Fruit fly (Drosophila melanogaster) whole organism, embryonic: ENCODE data around the gene CG32276.

Experiments
- Asciz ChIP-seq: fragments of 200-800 bp; sonication (Bioruptor generic); optimal IDR thresholded peaks from 2 replicates; lab custom pipeline; 2017; ENCODE audit warnings: missing biosample characterization, mild to moderate bottlenecking, missing genetic modification characterization, missing genetic modification reagents
- Awh ChIP-seq: fragments of 200-800 bp; sonication (Bioruptor generic); IDR thresholded peaks from 2 replicates; pipeline ENCODE4, ENCODE4 v1.3.6; 2022; ENCODE audit warnings: missing biosample characterization, missing genetic modification characterization
- B-H1 ChIP-seq: fragments of 200-800 bp; sonication (Bioruptor generic); IDR thresholded peaks from 3 replicates; pipeline ENCODE4 v1.3.6; 2022; ENCODE audit warnings: missing biosample characterization, missing genetic modification characterization
- CG10274 ChIP-seq: fragments of 200-800 bp; sonication (Bioruptor generic); optimal IDR thresholded peaks from 3 replicates; lab custom pipeline; 2017; ENCODE audit warnings: missing biosample characterization, mild to moderate bottlenecking, missing genetic modification characterization
- CG10959 ChIP-seq: fragments of 200-800 bp; sonication (Bioruptor generic); IDR thresholded peaks from 2 replicates; pipeline ENCODE4 v1.3.6; 2022; ENCODE audit warnings: missing biosample characterization, missing genetic modification characterization
- CG10979 ChIP-seq: fragments of 200-800 bp; sonication (Bioruptor generic); optimal IDR thresholded peaks from 2 replicates; lab custom pipeline; 2018; ENCODE audit warnings: missing biosample characterization, mild to moderate bottlenecking, missing genetic modification characterization, moderate library complexity
- CG11504 ChIP-seq: fragments of 200-800 bp; sonication (Bioruptor generic); optimal IDR thresholded peaks from 3 replicates; lab custom pipeline; 2019; ENCODE audit warnings: missing biosample characterization, mild to moderate bottlenecking, missing genetic modification characterization, moderate library complexity
- CG12299 ChIP-seq: fragments of 200-800 bp; sonication (Bioruptor generic); optimal IDR thresholded peaks from 2 replicates; lab custom pipeline; 2018; ENCODE audit warnings: missing biosample characterization, mild to moderate bottlenecking, missing genetic modification characterization
- CG12391 ChIP-seq: fragments of 200-800 bp; sonication (Bioruptor generic); optimal IDR thresholded peaks from 3 replicates; lab custom pipeline; 2018; ENCODE audit warnings: missing biosample characterization, mild to moderate bottlenecking, missing genetic modification characterization, moderate library complexity
- CG12659 ChIP-seq: fragments of 200-800 bp; sonication (Bioruptor generic); optimal IDR thresholded peaks from 3 replicates; lab custom pipeline; 2017; ENCODE audit warnings: mild to moderate bottlenecking, missing biosample characterization, missing genetic modification reagents, missing genetic modification characterization
- CG14667 ChIP-seq: fragments of 200-800 bp; sonication (Bioruptor generic); IDR thresholded peaks from 2 replicates; pipeline ENCODE4 v1.3.6; 2022; ENCODE audit warnings: missing biosample characterization, missing genetic modification characterization
- CG14710 ChIP-seq: fragments of 200-800 bp; sonication (Bioruptor generic); optimal IDR thresholded peaks from 3 replicates; lab custom pipeline; 2019; ENCODE audit warnings: missing biosample characterization, mild to moderate bottlenecking, missing genetic modification characterization, moderate library complexity
- CG15601 ChIP-seq: fragments of 200-800 bp; sonication (Bioruptor generic); optimal IDR thresholded peaks from 3 replicates; lab custom pipeline; 2019; ENCODE audit warnings: missing biosample characterization, mild to moderate bottlenecking, missing genetic modification characterization, moderate library complexity
- CG16815 ChIP-seq: fragments of 200-800 bp; sonication (Bioruptor generic); optimal IDR thresholded peaks from 3 replicates; lab custom pipeline; 2017; ENCODE audit warnings: missing biosample characterization, mild to moderate bottlenecking, missing genetic modification characterization
- CG18764 ChIP-seq: fragments of 200-800 bp; sonication (Bioruptor generic); optimal IDR thresholded peaks from 3 replicates; lab custom pipeline; 2016; ENCODE audit warnings: missing biosample characterization, missing genetic modification characterization
- CG30403 ChIP-seq: fragments of 200-800 bp; sonication (Bioruptor generic); optimal IDR thresholded peaks from 3 replicates; lab custom pipeline; 2016; ENCODE audit warnings: missing biosample characterization, missing genetic modification characterization
- CG3163 ChIP-seq: fragments of 200-800 bp; sonication (Bioruptor generic); optimal IDR thresholded peaks from 3 replicates; lab custom pipeline; 2016; ENCODE audit warnings: missing biosample characterization, missing genetic modification characterization
- CG3407 ChIP-seq: fragments of 200-800 bp; sonication (Bioruptor generic); optimal IDR thresholded peaks from 2 replicates; lab custom pipeline; 2018; ENCODE audit warnings: missing biosample characterization, mild to moderate bottlenecking, missing genetic modification characterization
- CG34376 ChIP-seq: fragments of 200-800 bp; sonication (Bioruptor generic); optimal IDR thresholded peaks from 2 replicates; lab custom pipeline; 2018; ENCODE audit warnings: missing biosample characterization, mild to moderate bottlenecking, missing genetic modification characterization
- CG4820 ChIP-seq: fragments of 200-800 bp; sonication (Bioruptor generic); optimal IDR thresholded peaks from 3 replicates; lab custom pipeline; 2016; ENCODE audit warnings: missing biosample characterization, missing genetic modification characterization
- CG6765 ChIP-seq: fragments of 200-800 bp; sonication (Bioruptor generic); optimal IDR thresholded peaks from 3 replicates; lab custom pipeline; 2017; ENCODE audit warnings: missing biosample characterization, mild to moderate bottlenecking, missing genetic modification characterization
- CG6813 ChIP-seq: fragments of 200-800 bp; sonication (Bioruptor generic); optimal IDR thresholded peaks from 2 replicates; lab custom pipeline; 2017; ENCODE audit warnings: missing biosample characterization, missing genetic modification characterization, mild to moderate bottlenecking, moderate library complexity, missing genetic modification reagents
- CG7839 ChIP-seq: fragments of 200-800 bp; sonication (Bioruptor generic); optimal IDR thresholded peaks from 3 replicates; lab custom pipeline; 2018; ENCODE audit warnings: missing biosample characterization, mild to moderate bottlenecking, missing genetic modification characterization, moderate library complexity
- CG9817 ChIP-seq: fragments of 200-800 bp; sonication (Bioruptor generic); optimal IDR thresholded peaks from 2 replicates; lab custom pipeline; 2018; ENCODE audit warnings: missing biosample characterization, mild to moderate bottlenecking, missing genetic modification characterization, moderate library complexity
- Dll ChIP-seq: fragments of 200-800 bp; sonication (Bioruptor generic); IDR thresholded peaks from 4 replicates; pipeline ENCODE4 v1.3.6; 2022; ENCODE audit warnings: missing biosample characterization, missing genetic modification characterization; ENCODE audit not compliant: partially characterized antibody
- Doc3 ChIP-seq: fragments of 200-800 bp; sonication (Bioruptor generic); IDR thresholded peaks from 3 replicates; pipeline ENCODE4 v1.3.6; 2022; ENCODE audit warnings: missing biosample characterization, missing genetic modification characterization; ENCODE audit not compliant: partially characterized antibody
- Eip74EF ChIP-seq, 2 experiments: fragments of 200-800 bp in 1 of 2; fragments of >200 bp in 1 of 2; sonication (Bioruptor generic) in 1 of 2; optimal IDR thresholded peaks; 2 replicates each; lab custom pipeline; 2017 to 2019; ENCODE audit warnings: missing biosample characterization in 2 of 2, missing genetic modification characterization in 2 of 2, mild to moderate bottlenecking in 1 of 2, moderate library complexity in 1 of 2
- Hand ChIP-seq: fragments of 200-800 bp; sonication (Bioruptor generic); optimal IDR thresholded peaks from 2 replicates; lab custom pipeline; 2017; ENCODE audit warnings: mild to moderate bottlenecking, missing biosample characterization, missing genetic modification reagents, missing genetic modification characterization
- Hmx ChIP-seq: fragments of 200-800 bp; sonication (Bioruptor generic); optimal IDR thresholded peaks from 2 replicates; lab custom pipeline; 2016; ENCODE audit warnings: missing biosample characterization, missing genetic modification characterization
- Hr39 ChIP-seq: fragments of >200 bp; optimal IDR thresholded peaks from 2 replicates; lab custom pipeline; 2017
- Lpt ChIP-seq: fragments of >200 bp; optimal IDR thresholded peaks from 2 replicates; lab custom pipeline; 2018; ENCODE audit warnings: missing biosample characterization, missing genetic modification characterization
- Sry-β ChIP-seq: fragments of 200-800 bp; sonication (Bioruptor generic); optimal IDR thresholded peaks from 2 replicates; lab custom pipeline; 2018; ENCODE audit warnings: missing biosample characterization, mild to moderate bottlenecking, missing genetic modification characterization, moderate library complexity
- abd-A ChIP-seq: fragments of 200-800 bp; sonication (Bioruptor generic); optimal IDR thresholded peaks from 3 replicates; lab custom pipeline; 2019; ENCODE audit warnings: missing biosample characterization, mild to moderate bottlenecking, missing genetic modification characterization, moderate library complexity
- al ChIP-seq: fragments of 200-800 bp; sonication (Bioruptor generic); IDR thresholded peaks from 2 replicates; pipeline ENCODE4 v1.3.6; 2022; ENCODE audit warnings: missing biosample characterization, missing genetic modification characterization
- ap ChIP-seq: fragments of 200-800 bp; sonication (Bioruptor generic); IDR thresholded peaks from 2 replicates; pipeline ENCODE4 v1.3.6; 2022; ENCODE audit warnings: missing biosample characterization, missing genetic modification characterization
- bab2 ChIP-seq: fragments of 200-800 bp; sonication (Bioruptor generic); optimal IDR thresholded peaks from 2 replicates; lab custom pipeline; 2016; ENCODE audit warnings: missing biosample characterization, missing genetic modification characterization
- crol ChIP-seq: fragments of 200-800 bp; sonication (Bioruptor generic); IDR thresholded peaks from 2 replicates; pipeline ENCODE4 v1.3.6; 2022; ENCODE audit warnings: missing biosample characterization, missing genetic modification characterization
- dati ChIP-seq: fragments of 200-800 bp; sonication (Bioruptor generic); IDR thresholded peaks from 2 replicates; pipeline ENCODE4 v1.3.6; 2022; ENCODE audit warnings: missing biosample characterization, missing genetic modification characterization
- insv ChIP-seq, 2 experiments: fragments of 200-800 bp; sonication (Bioruptor generic); optimal IDR thresholded peaks; 3 replicates each; lab custom pipeline; 2016 to 2018; ENCODE audit warnings: missing biosample characterization in 2 of 2, missing genetic modification characterization in 2 of 2
- kni ChIP-seq: fragments of 200-800 bp; sonication (Bioruptor generic); optimal IDR thresholded peaks from 3 replicates; lab custom pipeline; 2017; ENCODE audit warnings: mild to moderate bottlenecking, missing biosample characterization, missing genetic modification reagents, missing genetic modification characterization
- maf-S ChIP-seq: fragments of 200-800 bp; sonication (Bioruptor generic); optimal IDR thresholded peaks from 2 replicates; lab custom pipeline; 2016; ENCODE audit warnings: missing biosample characterization, missing genetic modification characterization
- nau ChIP-seq: fragments of 200-800 bp; sonication (Bioruptor generic); optimal IDR thresholded peaks from 3 replicates; lab custom pipeline; 2017; ENCODE audit warnings: missing biosample characterization, mild to moderate bottlenecking, missing genetic modification characterization, missing genetic modification reagents
- onecut ChIP-seq: fragments of 200-800 bp; sonication (Bioruptor generic); IDR thresholded peaks from 2 replicates; pipeline ENCODE4 v1.3.6; 2022; ENCODE audit warnings: missing biosample characterization, missing genetic modification characterization
- sens ChIP-seq: fragments of 200-800 bp; sonication (Bioruptor generic); peaks from one replicate; lab custom pipeline; 2016; ENCODE audit warnings: missing biosample characterization, missing genetic modification characterization
- sim ChIP-seq: fragments of 200-800 bp; sonication (Bioruptor generic); IDR thresholded peaks from 2 replicates; pipeline ENCODE4 v1.3.6; 2022; ENCODE audit warnings: missing biosample characterization, missing genetic modification characterization
- slbo ChIP-seq: fragments of 200-800 bp; sonication (Bioruptor generic); IDR thresholded peaks from 2 replicates; pipeline ENCODE4 v1.3.6; 2022; ENCODE audit warnings: missing biosample characterization, missing genetic modification characterization
- trem ChIP-seq: fragments of 200-800 bp; optimal IDR thresholded peaks from 3 replicates; lab custom pipeline; 2019; ENCODE audit warnings: missing biosample characterization, mild to moderate bottlenecking, missing genetic modification characterization, moderate library complexity
- trh ChIP-seq: fragments of 200-800 bp; sonication (Bioruptor generic); optimal IDR thresholded peaks from 2 replicates; lab custom pipeline; 2016; ENCODE audit warnings: missing biosample characterization, missing genetic modification characterization
- vfl ChIP-seq: fragments of 200-800 bp; sonication (Bioruptor generic); optimal IDR thresholded peaks from 2 replicates; lab custom pipeline; 2016; ENCODE audit warnings: missing biosample characterization, missing genetic modification characterization
- zf30C ChIP-seq: fragments of 200-800 bp; sonication (Bioruptor generic); optimal IDR thresholded peaks from 3 replicates; lab custom pipeline; 2018; ENCODE audit warnings: missing biosample characterization, mild to moderate bottlenecking, missing genetic modification characterization
- zfh2 ChIP-seq: fragments of 200-800 bp; sonication (Bioruptor generic); optimal IDR thresholded peaks from 2 replicates; lab custom pipeline; 2016; ENCODE audit warnings: missing biosample characterization, missing genetic modification characterization

CG32276 gene

dm6 chr3L:3197464-3197863 is 1.4 kb downstream of the CG32276 start, which contains the start of gene CG14966 (continued):
- TF ChIP-seq maf-S (no peak), nau (GFP tag; lab: Kevin White, UChicago) (no peak), crol (GFP tag; lab: Robert Waterston, UW) (no peak), CG10959 (GFP tag; lab: Robert Waterston, UW) (no peak), Hr39 (no peak), CG34376 (GFP tag; lab: Kevin White, UChicago) (peak; percentile 79), ap (GFP tag; lab: Robert Waterston, UW) (no peak), CG12659 (GFP tag; lab: Kevin White, UChicago) (peak; percentile 62), dati (GFP tag; lab: Robert Waterston, UW) (no peak), zfh2 (GFP tag; lab: Kevin White, UChicago) (peak; percentile 22), CG14710 (tag; lab: Kevin White, UChicago) (peak; percentile 57), CG30403 (GFP tag; lab: Kevin White, UChicago) (peak; percentile 13), sim (GFP tag; lab: Robert Waterston, UW) (no peak), CG12299 (tag; lab: Kevin White, UChicago) (no peak), vfl (peak; percentile 28), Asciz (GFP tag; lab: Kevin White, UChicago) (no peak), slbo (peak; percentile 63; the same call in 1 of the 2 replicates), zf30C (GFP tag; lab: Kevin White, UChicago) (no peak), Hmx (GFP tag; lab: Kevin White, UChicago) (peak; percentile 16), kni (peak; percentile 20), CG9817 (peak; percentile 6), al (GFP tag; lab: Robert Waterston, UW) (no peak), Dll (peak; percentile 91), CG6765 (GFP tag; lab: Kevin White, UChicago) (no peak), insv (GFP tag; optimal IDR thresholded peaks at IDR 0.05; lab: Kevin White, UChicago) (no peak), CG16815 (no peak), CG18764 (GFP tag; lab: Kevin White, UChicago) (no peak), CG4820 (GFP tag; lab: Kevin White, UChicago) (no peak), Hand (no peak), CG10979 (peak; percentile 1), sens (GFP tag; lab: Kevin White, UChicago) (peak; percentile 88), trem (tag; lab: Kevin White, UChicago) (peak; percentile 76), CG14667 (GFP tag; lab: Robert Waterston, UW) (no peak), Awh (GFP tag; lab: Robert Waterston, UW) (no peak), B-H1 (GFP tag; lab: Robert Waterston, UW) (no peak), CG3163 (no peak), CG7839 (peak; percentile 23), trh (GFP tag; lab: Kevin White, UChicago) (no peak), onecut (GFP tag; lab: Robert Waterston, UW) (no peak), Sry-β (GFP tag; lab: Kevin White, UChicago) (no peak), bab2 (peak; percentile 10), CG3407 (no peak), abd-A (tag; lab: Kevin White, UChicago) (no peak), Lpt (GFP tag; lab: Kevin White, UChicago) (no peak), Doc3 (peak; percentile 89), CG11504 (tag; lab: Kevin White, UChicago) (peak; percentile 32), CG15601 (no peak), CG6813 (no peak), CG12391 (peak; percentile 33), Eip74EF (GFP tag; optimal IDR thresholded peaks at IDR 0.05; lab: Kevin White, UChicago) (no peak), CG10274 (no peak)
